Worm (Caenorhabditis elegans) whole organism, young adult: ENCODE measurements around the gene btb-14.

ENCODE experiments used
- B0336.3 ChIP-seq: fragments of 200-800 bp; sonication (Bioruptor generic); IDR thresholded peaks from 2 replicates; pipeline ENCODE4 v1.3.6; 2022; ENCODE audit warnings: missing genetic modification characterization, missing compliant biosample characterization
- C06A6.2 ChIP-seq: fragments of 200-800 bp; sonication (Bioruptor generic); conservative IDR thresholded peaks from 2 replicates; pipeline ENCODE4 v1.3.6; 2022; ENCODE audit warnings: missing genetic modification characterization, missing compliant biosample characterization
- C17E4.6 ChIP-seq: fragments of 200-800 bp; sonication (Bioruptor generic); IDR thresholded peaks from 2 replicates; pipeline ENCODE4 v1.3.6; 2022; ENCODE audit warnings: missing genetic modification reagents, missing genetic modification characterization, missing compliant biosample characterization
- D2030.7 ChIP-seq: fragments of 200-800 bp; sonication (Bioruptor generic); IDR thresholded peaks from 2 replicates; pipeline ENCODE4 v1.3.6; 2022; ENCODE audit warnings: missing genetic modification reagents, missing genetic modification characterization, missing compliant biosample characterization
- F23B12.7 ChIP-seq: sonication (generic microtip); optimal IDR thresholded peaks from 2 replicates; lab custom pipeline; 2017; ENCODE audit warnings: missing genetic modification characterization, mild to moderate bottlenecking, missing compliant biosample characterization, antibody characterized with exemption, moderate library complexity; ENCODE audit not compliant: insufficient read depth
- F37B4.10 ChIP-seq: fragments of 200-800 bp; sonication (Bioruptor generic); IDR thresholded peaks from 2 replicates; pipeline ENCODE4 v1.3.6; 2022; ENCODE audit warnings: missing genetic modification characterization, missing compliant biosample characterization
- F39B2.1 ChIP-seq: fragments of 200-800 bp; sonication (Bioruptor generic); IDR thresholded peaks from 2 replicates; pipeline ENCODE4 v1.3.6; 2022; ENCODE audit warnings: missing genetic modification reagents, missing genetic modification characterization, missing compliant biosample characterization
- F49E8.2 ChIP-seq: sonication (generic microtip); optimal IDR thresholded peaks from 3 replicates; lab custom pipeline; 2017; ENCODE audit warnings: missing genetic modification characterization, mild to moderate bottlenecking, missing compliant biosample characterization, antibody characterized with exemption, moderate library complexity; ENCODE audit not compliant: insufficient read depth
- F55B11.4 ChIP-seq: sonication (generic microtip); optimal IDR thresholded peaks from 2 replicates; lab custom pipeline; 2016; ENCODE audit warnings: missing compliant biosample characterization, missing genetic modification characterization, borderline replicate concordance; ENCODE audit not compliant: insufficient read depth
- K12H6.12 ChIP-seq: fragments of 200-800 bp; sonication (Bioruptor generic); optimal IDR thresholded peaks from 2 replicates; lab custom pipeline; 2018; ENCODE audit warnings: mild to moderate bottlenecking, missing genetic modification characterization, missing compliant biosample characterization
- T07F8.4 ChIP-seq: sonication (generic microtip); optimal IDR thresholded peaks from 2 replicates; lab custom pipeline; 2016; ENCODE audit warnings: mild to moderate bottlenecking, missing genetic modification characterization, moderate library complexity, missing compliant biosample characterization
- Y53G8AR.9 ChIP-seq: fragments of 200-800 bp; sonication (Bioruptor generic); conservative IDR thresholded peaks from 2 replicates; pipeline ENCODE4 v1.3.6; 2022; ENCODE audit warnings: missing genetic modification reagents, missing genetic modification characterization, missing compliant biosample characterization
- Y56A3A.18 ChIP-seq: fragments of 200-800 bp; sonication (Bioruptor generic); IDR thresholded peaks from 2 replicates; pipeline ENCODE4 v1.3.6; 2022; ENCODE audit warnings: missing genetic modification reagents, missing genetic modification characterization, missing compliant biosample characterization
- ama-1 ChIP-seq, 3 experiments: fragments of 150-350 bp in 1 of 3; sonication (generic microtip) in 2 of 3; optimal IDR thresholded peaks; 2 replicates each; lab custom pipeline; 2014 to 2018; ENCODE audit warnings: missing biosample characterization in 2 of 3, missing genetic modification characterization in 2 of 3, missing genetic modification reagents in 2 of 3
- attf-5 ChIP-seq: fragments of 200-800 bp; sonication (Bioruptor generic); optimal IDR thresholded peaks from 2 replicates; lab custom pipeline; 2018; ENCODE audit warnings: mild to moderate bottlenecking, missing genetic modification characterization, missing compliant biosample characterization
- attf-6 ChIP-seq: fragments of 200-800 bp; sonication (Bioruptor generic); IDR thresholded peaks from 2 replicates; pipeline ENCODE4 v1.3.6; 2022; ENCODE audit warnings: missing genetic modification reagents, missing genetic modification characterization, missing compliant biosample characterization
- bed-1 ChIP-seq: fragments of 200-800 bp; sonication (Bioruptor generic); IDR thresholded peaks from 2 replicates; pipeline ENCODE4 v1.3.6; 2022; ENCODE audit warnings: missing genetic modification reagents, missing genetic modification characterization, missing compliant biosample characterization
- bed-2 ChIP-seq: fragments of 200-800 bp; sonication (Bioruptor generic); IDR thresholded peaks from 2 replicates; pipeline ENCODE4 v1.3.6; 2022; ENCODE audit warnings: missing genetic modification reagents, missing genetic modification characterization, missing compliant biosample characterization
- cebp-1 ChIP-seq, 2 experiments: fragments of 200-800 bp in 1 of 2; sonication (Bioruptor generic) in 1 of 2; sonication (generic microtip) in 1 of 2; IDR thresholded peaks in 1 of 2; optimal IDR thresholded peaks in 1 of 2; 2 replicates each; pipeline versions ENCODE4 v1.3.6 to Lab custom; 2017 to 2022; ENCODE audit warnings: missing compliant biosample characterization in 2 of 2, missing genetic modification characterization in 2 of 2, mild to moderate bottlenecking in 1 of 2, missing genetic modification reagents in 1 of 2, moderate library complexity in 1 of 2
- ceh-40 ChIP-seq: fragments of 200-800 bp; sonication (Bioruptor generic); IDR thresholded peaks from 2 replicates; pipeline ENCODE4 v1.3.6; 2022; ENCODE audit warnings: missing genetic modification characterization, missing compliant biosample characterization
- ceh-58 ChIP-seq: fragments of 200-800 bp; sonication (Bioruptor generic); IDR thresholded peaks from 2 replicates; pipeline ENCODE4 v1.3.6; 2022; ENCODE audit warnings: missing genetic modification characterization, missing compliant biosample characterization
- ceh-79 ChIP-seq: sonication (generic microtip); optimal IDR thresholded peaks from 2 replicates; lab custom pipeline; 2017; ENCODE audit warnings: mild to moderate bottlenecking, missing genetic modification characterization, missing compliant biosample characterization
- chd-7 ChIP-seq: sonication (generic microtip); optimal IDR thresholded peaks from 2 replicates; lab custom pipeline; 2016; ENCODE audit warnings: mild to moderate bottlenecking, missing genetic modification characterization, moderate library complexity, missing compliant biosample characterization
- dox-1 ChIP-seq: fragments of 200-800 bp; sonication (Bioruptor generic); IDR thresholded peaks from 2 replicates; pipeline ENCODE4 v1.3.6; 2022; ENCODE audit warnings: missing genetic modification reagents, missing genetic modification characterization, missing compliant biosample characterization
- dpl-1 ChIP-seq: fragments of 150-350 bp; optimal IDR thresholded peaks from 2 replicates; lab custom pipeline; 2014; ENCODE audit warnings: missing biosample characterization, missing genetic modification reagents, missing genetic modification characterization
- lag-1 ChIP-seq: fragments of 200-800 bp; sonication (Bioruptor generic); IDR thresholded peaks from 2 replicates; pipeline ENCODE4 v1.3.6; 2022; ENCODE audit warnings: missing genetic modification reagents, missing genetic modification characterization, missing compliant biosample characterization
- let-526 ChIP-seq: fragments of 200-800 bp; sonication (Bioruptor generic); IDR thresholded peaks from 2 replicates; pipeline ENCODE4 v1.3.6; 2022; ENCODE audit warnings: missing genetic modification reagents, missing genetic modification characterization, missing compliant biosample characterization
- lin-26 ChIP-seq: fragments of 200-800 bp; sonication (Bioruptor generic); IDR thresholded peaks from 2 replicates; pipeline ENCODE4 v1.3.6; 2022; ENCODE audit warnings: missing genetic modification reagents, missing genetic modification characterization, missing compliant biosample characterization
- lin-40 ChIP-seq: sonication (generic microtip); optimal IDR thresholded peaks from 2 replicates; lab custom pipeline; 2016; ENCODE audit warnings: missing genetic modification characterization, mild to moderate bottlenecking, missing compliant biosample characterization, missing genotype, missing genetic modification reagents
- lir-1 ChIP-seq: fragments of 200-800 bp; sonication (Bioruptor generic); conservative IDR thresholded peaks from 2 replicates; pipeline ENCODE4 v1.3.6; 2022; ENCODE audit warnings: missing genetic modification reagents, missing genetic modification characterization, missing compliant biosample characterization
- lsl-1 ChIP-seq: fragments of 200-800 bp; sonication (Bioruptor generic); optimal IDR thresholded peaks from 2 replicates; lab custom pipeline; 2018; ENCODE audit warnings: mild to moderate bottlenecking, missing genetic modification characterization, moderate library complexity, missing compliant biosample characterization
- madf-6 ChIP-seq: fragments of 200-800 bp; sonication (Bioruptor generic); IDR thresholded peaks from 2 replicates; pipeline ENCODE4 v1.3.6; 2022; ENCODE audit warnings: missing genetic modification reagents, missing genetic modification characterization, missing compliant biosample characterization
- madf-8 ChIP-seq: fragments of 200-800 bp; sonication (Bioruptor generic); conservative IDR thresholded peaks from 2 replicates; pipeline ENCODE4 v1.3.6; 2022; ENCODE audit warnings: missing genetic modification reagents, missing genetic modification characterization, missing compliant biosample characterization
- mes-4 ChIP-seq: sonication (generic microtip); optimal IDR thresholded peaks from 2 replicates; lab custom pipeline; 2016; ENCODE audit warnings: missing genotype, missing genetic modification characterization, missing compliant biosample characterization
- nfya-2 ChIP-seq: fragments of 200-800 bp; sonication (Bioruptor generic); IDR thresholded peaks from 2 replicates; pipeline ENCODE4 v1.3.6; 2022; ENCODE audit warnings: missing genetic modification reagents, missing genetic modification characterization, missing compliant biosample characterization
- nhr-27 ChIP-seq: fragments of 200-800 bp; sonication (Bioruptor generic); optimal IDR thresholded peaks from 2 replicates; lab custom pipeline; 2018; ENCODE audit warnings: mild to moderate bottlenecking, missing genetic modification characterization, moderate library complexity, missing compliant biosample characterization
- nhr-90 ChIP-seq: sonication (generic microtip); optimal IDR thresholded peaks from 2 replicates; lab custom pipeline; 2016; ENCODE audit warnings: missing genotype, mild to moderate bottlenecking, missing genetic modification characterization, missing compliant biosample characterization
- rcor-1 ChIP-seq: fragments of 200-800 bp; sonication (Bioruptor generic); IDR thresholded peaks from 2 replicates; pipeline ENCODE4 v1.3.6; 2022; ENCODE audit warnings: missing genetic modification reagents, missing genetic modification characterization, missing compliant biosample characterization
- snpc-1.3 ChIP-seq: sonication (generic microtip); optimal IDR thresholded peaks from 2 replicates; lab custom pipeline; 2017; ENCODE audit warnings: missing genetic modification characterization, mild to moderate bottlenecking, missing compliant biosample characterization, antibody characterized with exemption, moderate library complexity, missing genotype, missing genetic modification reagents; ENCODE audit not compliant: insufficient read depth
- unc-130 ChIP-seq: sonication (generic microtip); optimal IDR thresholded peaks from 2 replicates; lab custom pipeline; 2016; ENCODE audit warnings: missing genetic modification reagents, missing genetic modification characterization, missing compliant biosample characterization
- zfh-2 ChIP-seq: fragments of 200-800 bp; sonication (Bioruptor generic); conservative IDR thresholded peaks from 2 replicates; pipeline ENCODE4 v1.3.6; 2022; ENCODE audit warnings: missing genetic modification reagents, missing genetic modification characterization, missing compliant biosample characterization

Gene btb-14

DNA sequence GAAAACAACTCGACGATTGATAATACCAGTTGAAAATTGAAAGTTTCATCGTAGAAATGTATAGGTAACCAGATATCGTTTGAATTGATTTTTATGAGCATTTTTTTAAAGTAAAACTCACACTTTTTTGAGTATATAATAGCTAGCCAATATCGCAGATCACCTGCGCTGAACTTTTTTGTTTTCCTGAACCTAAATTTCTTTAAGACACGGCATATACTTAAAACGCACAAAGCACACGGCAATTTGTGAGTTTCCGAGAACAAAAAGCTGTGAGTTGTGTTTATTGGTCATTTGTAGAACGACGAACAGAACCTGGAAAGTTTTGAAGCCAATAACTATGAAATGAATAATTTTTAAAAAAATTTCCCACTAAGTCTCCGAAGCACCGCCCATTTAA lies 18.5 kb downstream of the btb-14 start, which contains the start of gene sre-29:
sre-29 (minus strand) TSS at position 101 of the 400 bp plus-strand sequence.
- TF ChIP-seq lin-26 (GFP tag; lab: Robert Waterston, UW), result no peak
- no peak for TF ChIP-seq snpc-1.3 (tag; lab: Kevin White, UChicago)
- no peak for TF ChIP-seq ceh-79 (tag; lab: Kevin White, UChicago)
- no peak for TF ChIP-seq ceh-58
- TF ChIP-seq Y53G8AR.9 (GFP tag; lab: Robert Waterston, UW), result no peak
- TF ChIP-seq F49E8.2 (tag; lab: Kevin White, UChicago), result no peak
- no peak for TF ChIP-seq lag-1 (GFP tag; lab: Robert Waterston, UW)
- TF ChIP-seq F37B4.10 (GFP tag; lab: Robert Waterston, UW), result no peak
- no peak for TF ChIP-seq F23B12.7 (tag; lab: Kevin White, UChicago)
- no peak for TF ChIP-seq ceh-40 (GFP tag; lab: Robert Waterston, UW)
- no peak for TF ChIP-seq attf-5 (GFP tag; lab: Kevin White, UChicago)

ce11 chrII:12406394-12406793 lies 23.1 kb downstream of the btb-14 start, which contains the start of gene sre-30:
Gene sre-30, minus strand, starts transcription at chrII:12406494.
- TF ChIP-seq C17E4.6 (GFP tag; lab: Robert Waterston, UW) (no peak), dpl-1 (GFP tag; lab: Kevin White, UChicago) (no peak), F55B11.4 (tag; lab: Kevin White, UChicago) (no peak), let-526 (GFP tag; lab: Robert Waterston, UW) (no peak), dox-1 (GFP tag; lab: Robert Waterston, UW) (no peak), madf-8 (GFP tag; lab: Robert Waterston, UW) (no peak), madf-6 (GFP tag; lab: Robert Waterston, UW) (no peak), cebp-1 (GFP tag; IDR thresholded peaks at IDR 0.05; lab: Robert Waterston, UW) (no peak), cebp-1 (tag; optimal IDR thresholded peaks at IDR 0.05; lab: Kevin White, UChicago) (no peak), bed-2 (GFP tag; lab: Robert Waterston, UW) (no peak), mes-4 (tag; lab: Kevin White, UChicago) (no peak), attf-6 (GFP tag; lab: Robert Waterston, UW) (no peak), F39B2.1 (no peak), ceh-79 (tag; lab: Kevin White, UChicago) (no peak)
- TF ChIP-seq, all 124 proteins: peak for 0

DNA sequence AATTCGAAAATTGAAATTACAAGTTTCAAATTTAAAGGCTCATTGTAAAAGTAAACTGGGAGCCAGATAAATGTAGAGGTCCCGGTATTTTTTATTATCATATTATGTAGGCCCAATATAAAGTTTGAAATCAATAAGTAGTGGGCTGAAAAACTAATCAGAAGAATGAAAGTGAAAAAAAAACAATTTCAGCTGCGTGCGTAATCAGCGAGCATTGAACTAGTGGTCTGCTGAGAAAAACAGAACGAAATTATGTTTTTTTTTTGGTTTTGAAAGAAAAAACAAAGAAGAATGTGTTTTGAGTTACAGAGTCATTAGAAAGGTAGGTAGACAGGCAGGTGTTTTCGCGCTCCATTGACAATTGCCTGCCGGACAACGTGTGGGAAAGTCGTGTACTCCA lies 25.5 kb downstream of the btb-14 start, which contains the start of gene sre-31:
sre-31 (minus strand) TSS at position 101 of the 400 bp plus-strand sequence.
- TF ChIP-seq C06A6.2 (GFP tag; lab: Robert Waterston, UW), result no peak
- no peak for TF ChIP-seq B0336.3 (GFP tag; lab: Robert Waterston, UW)
- no peak for TF ChIP-seq lsl-1 (GFP tag; lab: Kevin White, UChicago)
- no peak for TF ChIP-seq zfh-2 (GFP tag; lab: Robert Waterston, UW)
- TF ChIP-seq nhr-27 (tag; lab: Kevin White, UChicago), result no peak
- no peak for TF ChIP-seq ama-1 (optimal IDR thresholded peaks at IDR 0.05; lab: Kevin White, UChicago)
- no peak for TF ChIP-seq ama-1 (GFP tag; optimal IDR thresholded peaks at IDR 0.05; lab: Kevin White, UChicago)
- TF ChIP-seq unc-130 (GFP tag; lab: Kevin White, UChicago), result no peak
- no peak for TF ChIP-seq lir-1 (GFP tag; lab: Robert Waterston, UW)
- no peak for TF ChIP-seq lin-40
- no peak for TF ChIP-seq F23B12.7 (tag; lab: Kevin White, UChicago)
- TF ChIP-seq T07F8.4, result no peak
- TF ChIP-seq nhr-90 (tag; lab: Kevin White, UChicago), result no peak
- no peak for TF ChIP-seq rcor-1 (GFP tag; lab: Robert Waterston, UW)
- TF ChIP-seq chd-7 (tag; lab: Kevin White, UChicago), result no peak
- no peak for TF ChIP-seq K12H6.12
- no peak for TF ChIP-seq D2030.7 (GFP tag; lab: Robert Waterston, UW)
- no peak for TF ChIP-seq nfya-2 (GFP tag; lab: Robert Waterston, UW)
- TF ChIP-seq bed-1 (GFP tag; lab: Robert Waterston, UW), result no peak
- TF ChIP-seq Y56A3A.18 (GFP tag; lab: Robert Waterston, UW), result no peak
- no peak for TF ChIP-seq F49E8.2 (tag; lab: Kevin White, UChicago)
- TF ChIP-seq, all 124 proteins: peak for 0
